Fruit fly (Drosophila melanogaster) whole organism, wandering third instar larva: ENCODE measurements around the gene CG11454.

Source experiments
- Abd-B ChIP-seq: fragments of >200 bp; optimal IDR thresholded peaks from 2 replicates; lab custom pipeline; 2017; ENCODE audit warnings: missing biosample characterization, missing genetic modification characterization
- Dfd ChIP-seq: fragments of >200 bp; optimal IDR thresholded peaks from 2 replicates; lab custom pipeline; 2017; ENCODE audit warnings: missing biosample characterization, missing genetic modification characterization
- Hr78 ChIP-seq: fragments of >200 bp; optimal IDR thresholded peaks from 2 replicates; lab custom pipeline; 2017; ENCODE audit warnings: missing biosample characterization, missing genetic modification characterization
- N ChIP-seq: fragments of >200 bp; optimal IDR thresholded peaks from 2 replicates; lab custom pipeline; 2018; ENCODE audit warnings: missing biosample characterization, missing external identifiers, missing genetic modification characterization
- h ChIP-seq: fragments of 200-800 bp; sonication (Bioruptor generic); optimal IDR thresholded peaks from 3 replicates; lab custom pipeline; 2016; ENCODE audit warnings: missing biosample characterization, mild to moderate bottlenecking, missing genetic modification characterization
- psq ChIP-seq: fragments of 200-800 bp; sonication (Bioruptor generic); optimal IDR thresholded peaks from 3 replicates; lab custom pipeline; 2017; ENCODE audit warnings: missing biosample characterization, mild to moderate bottlenecking, missing genetic modification characterization, moderate library complexity
- sage ChIP-seq: fragments of 200-800 bp; sonication (Bioruptor generic); optimal IDR thresholded peaks from 2 replicates; lab custom pipeline; 2016; ENCODE audit warnings: missing biosample characterization, mild to moderate bottlenecking, missing genetic modification characterization

DNA sequence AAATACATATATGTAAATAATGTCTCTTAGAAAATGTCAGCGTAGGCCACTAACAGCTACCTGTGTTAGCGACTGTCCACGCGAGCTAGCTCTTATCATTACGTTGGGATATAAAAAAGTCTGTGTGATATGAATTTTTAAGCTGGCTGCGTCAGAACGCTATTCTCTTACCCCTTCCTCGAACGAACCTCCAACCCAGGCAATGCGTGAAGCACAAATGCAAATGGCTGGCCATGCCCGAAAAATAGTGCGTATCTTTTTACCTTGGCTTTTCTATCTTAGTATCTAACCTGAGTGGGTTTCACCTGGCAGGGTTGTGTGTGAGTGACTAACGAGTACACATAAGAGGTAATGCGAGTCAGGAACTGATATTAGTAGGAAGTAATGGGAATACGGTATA is 20.1 kb downstream of the CG11454 start:
- TF ChIP-seq Abd-B (GFP tag; lab: Kevin White, UChicago) (no peak), N (no peak), Dfd (GFP tag; lab: Kevin White, UChicago) (no peak), psq (no peak), sage (GFP tag; lab: Kevin White, UChicago) (no peak), Hr78 (GFP tag; lab: Kevin White, UChicago) (no peak), h (GFP tag; lab: Kevin White, UChicago) (no peak)
